Fruit fly (Drosophila melanogaster): Measurements from ENCODE around the gene CG14671.

Gene CG14671

DNA sequence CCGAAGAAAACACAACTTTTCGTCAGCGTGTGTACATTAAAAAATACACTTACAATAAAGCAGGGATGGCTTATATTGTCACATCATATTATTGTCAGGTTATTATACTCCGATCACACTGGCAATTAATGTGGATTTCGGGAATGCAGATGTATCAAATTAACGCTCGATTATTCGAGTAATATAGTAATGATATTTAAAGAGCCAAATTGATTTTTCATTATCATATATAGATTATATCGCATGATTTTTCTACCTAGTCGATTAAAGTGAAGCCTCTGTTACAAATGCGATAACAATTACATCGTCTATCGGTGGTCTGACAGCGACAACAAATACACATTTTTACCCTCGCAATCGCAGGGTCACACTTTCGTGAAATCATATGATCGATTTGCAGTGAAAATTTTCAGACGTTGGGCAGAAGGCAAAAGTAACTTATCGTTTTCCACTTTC lies 26.8 kb upstream of the CG14671 start, which contains the start of the genes noi and Vha26 (continued):
- TF ChIP-seq ssp (GFP tag; IDR thresholded peaks at IDR 0.05) (peak; percentile 98), CrebB (tag; optimal IDR thresholded peaks at IDR 0.05) (no peak), slou (GFP tag; optimal IDR thresholded peaks at IDR 0.05) (peak; percentile 10), Gug (GFP tag; IDR thresholded peaks at IDR 0.05) (0 out of 4 replicates have a peak, but pooled peaks have one; percentile 23), sim (GFP tag; IDR thresholded peaks at IDR 0.05) (no peak), tup (GFP tag; optimal IDR thresholded peaks at IDR 0.05) (no peak), ara (GFP tag; IDR thresholded peaks at IDR 0.05) (no peak), aop (GFP tag; IDR thresholded peaks at IDR 0.05) (no peak), Dp (GFP tag; optimal IDR thresholded peaks at IDR 0.05) (peak; percentile 32), CG4404 (GFP tag; IDR thresholded peaks at IDR 0.05) (no peak), so (GFP tag; IDR thresholded peaks at IDR 0.05) (no peak), gfzf (GFP tag; optimal IDR thresholded peaks at IDR 0.05) (peak; percentile 68), CG15011 (GFP tag; optimal IDR thresholded peaks at IDR 0.05) (no peak), crp (GFP tag; optimal IDR thresholded peaks at IDR 0.05) (peak in 1 of 2 experiments; percentile 87), CG1603 (tag; optimal IDR thresholded peaks at IDR 0.05) (peak; percentile 85), CG6272 (GFP tag; IDR thresholded peaks at IDR 0.05) (no peak), CG6683 (GFP tag; optimal IDR thresholded peaks at IDR 0.05) (no peak), gsb (GFP tag; IDR thresholded peaks at IDR 0.05) (no peak), CG9727 (GFP tag; optimal IDR thresholded peaks at IDR 0.05) (peak; percentile 60), CoRest (tag; optimal IDR thresholded peaks at IDR 0.05) (no peak), Xbp1 (GFP tag; optimal IDR thresholded peaks at IDR 0.05) (peak; percentile 38), nmo (GFP tag; optimal IDR thresholded peaks at IDR 0.05) (peak; percentile 87), CG4854 (GFP tag; optimal IDR thresholded peaks at IDR 0.05) (no peak), NC2α (GFP tag; optimal IDR thresholded peaks at IDR 0.05) (no peak), otp (GFP tag; IDR thresholded peaks at IDR 0.05) (no peak), CG15696 (tag; optimal IDR thresholded peaks at IDR 0.05) (peak; percentile 56), Elba2 (GFP tag; optimal IDR thresholded peaks at IDR 0.05) (no peak), hbn (GFP tag; IDR thresholded peaks at IDR 0.05; ENCODE audit: partially characterized antibody) (0 out of 2 replicates have a peak, but pooled peaks have one; percentile 27), knrl (GFP tag; IDR thresholded peaks at IDR 0.05; ENCODE audit: partially characterized antibody) (peak; percentile 74), CG18262 (tag; optimal IDR thresholded peaks at IDR 0.05) (peak; percentile 37), ato (GFP tag; IDR thresholded peaks at IDR 0.05; ENCODE audit: partially characterized antibody) (no peak), lola (GFP tag; optimal IDR thresholded peaks at IDR 0.05) (peak in 2 of 3 experiments; percentile 45 to 100), jing (GFP tag; optimal IDR thresholded peaks at IDR 0.05) (no peak), mld (GFP tag; IDR thresholded peaks at IDR 0.05; ENCODE audit: partially characterized antibody) (no peak), MBD-R2 (GFP tag; IDR thresholded peaks at IDR 0.05) (peak; percentile 61), CG9932 (GFP tag; IDR thresholded peaks at IDR 0.05) (peak; percentile 61; the same call in 1 of the 2 replicates), Oaz (GFP tag; IDR thresholded peaks at IDR 0.05) (no peak), CG2712 (tag; optimal IDR thresholded peaks at IDR 0.05) (peak; percentile 74), ab (GFP tag; optimal IDR thresholded peaks at IDR 0.05) (no peak), kah (GFP tag; optimal IDR thresholded peaks at IDR 0.05) (no peak), CG30403 (GFP tag; optimal IDR thresholded peaks at IDR 0.05) (peak; percentile 23), sob (GFP tag; IDR thresholded peaks at IDR 0.05) (0 out of 2 replicates have a peak, but pooled peaks have one; percentile 43), nom (GFP tag; optimal IDR thresholded peaks at IDR 0.05) (no peak), gce (GFP tag; IDR thresholded peaks at IDR 0.05) (no peak), CG14014 (GFP tag; IDR thresholded peaks at IDR 0.05) (no peak), chn (GFP tag; optimal IDR thresholded peaks at IDR 0.05) (no peak), gcm (GFP tag; optimal IDR thresholded peaks at IDR 0.05) (no peak), maf-S (GFP tag; optimal IDR thresholded peaks at IDR 0.05) (peak; percentile 6), CkIIα-i1 (GFP tag; IDR thresholded peaks at IDR 0.05) (no peak), kni (GFP tag; optimal IDR thresholded peaks at IDR 0.05) (no peak)
